Fruit fly (Drosophila melanogaster): ENCODE measurements around the gene kis.

- no peak for TF ChIP-seq rgr (GFP tag; optimal IDR thresholded peaks at IDR 0.05)
- TF ChIP-seq tai (GFP tag; optimal IDR thresholded peaks at IDR 0.05), result no peak
- no peak for TF ChIP-seq Dfd (GFP tag; optimal IDR thresholded peaks at IDR 0.05)
- TF ChIP-seq Myc (optimal IDR thresholded peaks at IDR 0.05), result no peak
- no peak for TF ChIP-seq Sp1 (GFP tag; optimal IDR thresholded peaks at IDR 0.05)
- no peak for TF ChIP-seq foxo (GFP tag; optimal IDR thresholded peaks at IDR 0.05)
- TF ChIP-seq dmrt93B (GFP tag; optimal IDR thresholded peaks at IDR 0.05), result no peak
- no peak for TF ChIP-seq pan (optimal IDR thresholded peaks at IDR 0.05)
- TF ChIP-seq ey (GFP tag; optimal IDR thresholded peaks at IDR 0.05), result no peak
Measured at dm6 chr2L:299038-299437, 48.4 kb upstream of the kis start.

Measured in whole organism, wandering third instar larva.